Worm (Caenorhabditis elegans) whole organism, young adult: ENCODE results near the gene smg-9.

ENCODE experiments used
- B0336.3 ChIP-seq: fragments of 200-800 bp; sonication (Bioruptor generic); IDR thresholded peaks from 2 replicates; pipeline ENCODE4 v1.3.6; 2022; ENCODE audit warnings: missing genetic modification characterization, missing compliant biosample characterization
- F39B2.1 ChIP-seq: fragments of 200-800 bp; sonication (Bioruptor generic); IDR thresholded peaks from 2 replicates; pipeline ENCODE4 v1.3.6; 2022; ENCODE audit warnings: missing genetic modification reagents, missing genetic modification characterization, missing compliant biosample characterization
- ZK185.1 ChIP-seq: sonication (generic microtip); optimal IDR thresholded peaks from 2 replicates; lab custom pipeline; 2016; ENCODE audit warnings: mild to moderate bottlenecking, missing genetic modification characterization, missing compliant biosample characterization; ENCODE audit not compliant: poor library complexity, severe bottlenecking
- akir-1 ChIP-seq: fragments of 200-800 bp; sonication (Bioruptor generic); optimal IDR thresholded peaks from 2 replicates; lab custom pipeline; 2018; ENCODE audit warnings: mild to moderate bottlenecking, missing genetic modification characterization, moderate library complexity, missing compliant biosample characterization
- bed-1 ChIP-seq: fragments of 200-800 bp; sonication (Bioruptor generic); IDR thresholded peaks from 2 replicates; pipeline ENCODE4 v1.3.6; 2022; ENCODE audit warnings: missing genetic modification reagents, missing genetic modification characterization, missing compliant biosample characterization
- nfya-2 ChIP-seq: fragments of 200-800 bp; sonication (Bioruptor generic); IDR thresholded peaks from 2 replicates; pipeline ENCODE4 v1.3.6; 2022; ENCODE audit warnings: missing genetic modification reagents, missing genetic modification characterization, missing compliant biosample characterization
- nhr-90 ChIP-seq: sonication (generic microtip); optimal IDR thresholded peaks from 2 replicates; lab custom pipeline; 2016; ENCODE audit warnings: missing genotype, mild to moderate bottlenecking, missing genetic modification characterization, missing compliant biosample characterization
- somi-1 ChIP-seq: fragments of 200-800 bp; sonication (Bioruptor generic); optimal IDR thresholded peaks from 2 replicates; lab custom pipeline; 2018; ENCODE audit warnings: mild to moderate bottlenecking, missing genetic modification characterization, missing compliant biosample characterization
- tbp1 ChIP-seq: fragments of 200-800 bp; sonication (Bioruptor generic); optimal IDR thresholded peaks from 2 replicates; lab custom pipeline; 2018; ENCODE audit warnings: mild to moderate bottlenecking, missing genetic modification characterization, missing compliant biosample characterization
- ztf-3 ChIP-seq: fragments of 200-800 bp; sonication (Bioruptor generic); optimal IDR thresholded peaks from 2 replicates; lab custom pipeline; 2018; ENCODE audit warnings: mild to moderate bottlenecking, missing genetic modification characterization, missing compliant biosample characterization

- TF ChIP-seq nhr-90 (tag; lab: Kevin White, UChicago) (no peak), nfya-2 (GFP tag; lab: Robert Waterston, UW) (no peak), bed-1 (no peak), ZK185.1 (tag; lab: Kevin White, UChicago) (no peak), ztf-3 (no peak), somi-1 (GFP tag; lab: Kevin White, UChicago) (no peak), F39B2.1 (GFP tag; lab: Robert Waterston, UW) (no peak), B0336.3 (no peak), tbp1 (GFP tag; lab: Kevin White, UChicago) (no peak), akir-1 (GFP tag; lab: Kevin White, UChicago) (no peak)
Measured at ce11 chrII:14700096-14700495, 52.6 kb downstream of the smg-9 start.
